Fruit fly (Drosophila melanogaster) ovary, adult (tissue): ENCODE data around the gene CG8420.

Experiments used
- CG17801 ChIP-seq: fragments of 200-800 bp; optimal IDR thresholded peaks from 2 replicates; lab custom pipeline; 2019; ENCODE audit warnings: missing biosample characterization, mild to moderate bottlenecking, missing genetic modification characterization, moderate library complexity; ENCODE audit not compliant: partially characterized antibody

The CG8420 gene

dm6 chr3R:9260421-9260973, 14.0 kb downstream of the CG8420 start, which contains the start of gene ATP6AP2:
Gene ATP6AP2 (plus strand): TSS chr3R:9260638.
- peak; percentile 76 for TF ChIP-seq CG17801

dm6 chr3R:9264042-9264441, 17.6 kb downstream of the CG8420 start, which contains the start of gene sage:
Gene sage (minus strand): TSS chr3R:9264142.
- TF ChIP-seq CG17801: no peak

dm6 chr3R:9266765-9267164, 20.3 kb downstream of the CG8420 start, which contains the start of the genes TrpRS and Vps16A:
Gene TrpRS (minus strand): TSS chr3R:9266904.
Gene Vps16A (plus strand): TSS chr3R:9267019.
- TF ChIP-seq CG17801: peak; percentile 41

- no peak for TF ChIP-seq CG17801
Measured at dm6 chr3R:9287710-9288109, 41.3 kb downstream of the CG8420 start.

- TF ChIP-seq CG17801: no peak
Measured at dm6 chr3R:9297163-9297562, 50.7 kb downstream of the CG8420 start.
